Worm (Caenorhabditis elegans): ENCODE data around the gene mtl-2.

mtl-2 gene

DNA sequence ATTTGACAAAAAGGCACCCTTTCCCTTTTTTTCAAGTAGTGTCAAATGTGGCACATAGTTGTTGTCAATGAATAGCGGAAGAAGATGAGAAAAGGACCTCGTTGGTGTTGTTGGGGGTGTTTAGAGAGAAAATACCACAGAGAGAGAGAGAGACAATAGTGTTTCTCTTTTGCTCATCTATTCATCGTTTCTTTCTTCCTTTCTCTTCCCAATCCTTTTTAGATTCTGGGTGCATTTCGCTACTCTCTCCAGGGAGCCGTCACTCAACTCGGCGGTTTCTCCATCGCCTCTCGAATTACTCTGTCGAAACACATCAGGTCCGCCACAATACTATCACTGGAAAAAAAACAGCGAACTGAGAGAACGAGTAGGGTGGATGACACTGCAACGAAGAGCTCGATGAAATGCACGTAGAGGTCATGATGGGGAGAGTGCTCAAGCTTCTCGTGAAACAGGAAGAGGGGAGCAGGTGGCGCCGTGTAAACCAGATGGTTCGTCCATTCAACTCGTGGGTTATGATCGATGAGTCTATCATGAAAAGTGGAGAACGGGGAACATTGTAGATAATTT lies 14.8 kb downstream of the mtl-2 start:
- TF ChIP-seq unc-39 (tag; optimal IDR thresholded peaks at IDR 0.05) (no peak), hlh-30 (tag; optimal IDR thresholded peaks at IDR 0.05; ENCODE audit: insufficient read depth) (peak; percentile 30), Y105C5A.15 (GFP tag; IDR thresholded peaks at IDR 0.05) (no peak), ztf-7 (tag; optimal IDR thresholded peaks at IDR 0.05) (no peak), F37D6.2 (tag; optimal IDR thresholded peaks at IDR 0.05) (no peak), unc-62 (GFP tag; optimal IDR thresholded peaks at IDR 0.05 in 1 of 2) (peak in 1 of 2 experiments; percentile 72), unc-62 (tag; optimal IDR thresholded peaks at IDR 0.05) (no peak), hlh-11 (tag; optimal IDR thresholded peaks at IDR 0.05) (peak; percentile 40), nhr-10 (tag; optimal IDR thresholded peaks at IDR 0.05) (no peak), mep-1 (tag; optimal IDR thresholded peaks at IDR 0.05) (peak; percentile 51), dmd-8 (GFP tag; IDR thresholded peaks at IDR 0.05) (no peak), hif-1 (tag; optimal IDR thresholded peaks at IDR 0.05) (peak in 1 of 2 experiments; percentile 89), lsy-2 (tag; optimal IDR thresholded peaks at IDR 0.05) (peak in 1 of 2 experiments; percentile 2), snpc-1.2 (GFP tag; IDR thresholded peaks at IDR 0.05) (no peak), ceh-44 (GFP tag; IDR thresholded peaks at IDR 0.05) (no peak), ceh-20 (GFP tag; IDR thresholded peaks at IDR 0.05) (peak; percentile 35; the same call in 1 of the 2 replicates), rbr-2 (tag; optimal IDR thresholded peaks at IDR 0.05) (peak; percentile 18), daf-16 (GFP tag; optimal IDR thresholded peaks at IDR 0.05) (peak in 1 of 2 experiments; percentile 41), daf-16 (tag; optimal IDR thresholded peaks at IDR 0.05) (no peak), arid-1 (GFP tag; conservative IDR thresholded peaks at IDR 0.05) (no peak), nhr-6 (tag; optimal IDR thresholded peaks at IDR 0.05) (no peak), ceh-28 (tag; optimal IDR thresholded peaks at IDR 0.05) (no peak), Y75B8A.6 (GFP tag; IDR thresholded peaks at IDR 0.05) (no peak), aha-1 (tag) (peak; percentile 49), tra-1 (GFP tag; IDR thresholded peaks at IDR 0.05) (peak; percentile 14; the same call in 1 of the 2 replicates)

DNA sequence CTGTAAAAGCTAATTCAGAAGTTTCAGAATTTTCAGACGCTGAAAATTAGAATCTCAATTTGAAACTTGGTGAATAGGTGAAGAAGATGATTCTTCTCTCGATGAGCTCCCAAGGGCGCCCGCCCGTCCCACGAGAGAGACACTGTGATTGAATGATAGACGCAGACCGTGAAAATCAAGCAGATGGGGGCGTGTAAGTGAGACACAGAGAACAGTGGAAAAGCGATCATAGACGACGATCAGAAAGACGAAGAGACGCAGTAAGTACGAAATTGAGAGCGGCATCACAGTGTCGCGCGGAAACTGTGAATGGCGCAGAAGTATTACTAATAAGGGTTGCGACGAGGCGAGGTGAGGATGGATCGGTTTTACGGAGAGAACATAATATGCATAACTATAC lies 16.1 kb downstream of the mtl-2 start:
- TF ChIP-seq spr-1 (tag; optimal IDR thresholded peaks at IDR 0.05) (no peak), ceh-62 (tag; optimal IDR thresholded peaks at IDR 0.05) (no peak), ceh-32 (tag; optimal IDR thresholded peaks at IDR 0.05; ENCODE audit: poor library complexity) (no peak), ztf-7 (tag; optimal IDR thresholded peaks at IDR 0.05) (no peak), nhr-28 (tag; optimal IDR thresholded peaks at IDR 0.05) (peak; percentile 11), mes-2 (tag; optimal IDR thresholded peaks at IDR 0.05; ENCODE audit: poor library complexity, severe bottlenecking) (peak; percentile 52), nhr-102 (tag; optimal IDR thresholded peaks at IDR 0.05) (no peak), daf-16 (GFP tag; optimal IDR thresholded peaks at IDR 0.05) (no peak), daf-16 (tag; optimal IDR thresholded peaks at IDR 0.05) (peak; percentile 22), egl-43 (GFP tag; IDR thresholded peaks at IDR 0.05) (no peak), dve-1 (tag; optimal IDR thresholded peaks at IDR 0.05; ENCODE audit: insufficient read depth) (peak; percentile 29), tra-1 (GFP tag; IDR thresholded peaks at IDR 0.05) (peak; percentile 32; the same call in 1 of the 2 replicates), hmg-1.1 (GFP tag; IDR thresholded peaks at IDR 0.05) (0 out of 2 replicates have a peak, but pooled peaks have one; percentile 22), hlh-30 (tag; optimal IDR thresholded peaks at IDR 0.05; ENCODE audit: insufficient read depth) (peak; percentile 43), fos-1 (tag; optimal IDR thresholded peaks at IDR 0.05) (no peak), nhr-48 (tag; optimal IDR thresholded peaks at IDR 0.05) (no peak), daf-19 (GFP tag; conservative IDR thresholded peaks at IDR 0.05) (no peak), hlh-11 (tag; optimal IDR thresholded peaks at IDR 0.05) (peak; percentile 56), R02D3.7 (tag; optimal IDR thresholded peaks at IDR 0.05) (no peak), zag-1 (tag; optimal IDR thresholded peaks at IDR 0.05) (no peak), aha-1 (tag) (peak; percentile 72)
